Worm (Caenorhabditis elegans) whole organism, young adult: ENCODE results near the gene W05H9.4.

Source experiments
- D2030.7 ChIP-seq: fragments of 200-800 bp; sonication (Bioruptor generic); IDR thresholded peaks from 2 replicates; pipeline ENCODE4 v1.3.6; 2022; ENCODE audit warnings: missing genetic modification reagents, missing genetic modification characterization, missing compliant biosample characterization
- F22D6.2 ChIP-seq: sonication (generic microtip); optimal IDR thresholded peaks from 2 replicates; lab custom pipeline; 2016; ENCODE audit warnings: mild to moderate bottlenecking, missing genetic modification characterization, missing compliant biosample characterization
- F33H1.4 ChIP-seq: fragments of 200-800 bp; sonication (Bioruptor generic); IDR thresholded peaks from 2 replicates; pipeline ENCODE4 v1.3.6; 2022; ENCODE audit warnings: missing genetic modification reagents, missing genetic modification characterization, missing compliant biosample characterization
- F37B4.10 ChIP-seq: fragments of 200-800 bp; sonication (Bioruptor generic); IDR thresholded peaks from 2 replicates; pipeline ENCODE4 v1.3.6; 2022; ENCODE audit warnings: missing genetic modification characterization, missing compliant biosample characterization
- F49E8.2 ChIP-seq: sonication (generic microtip); optimal IDR thresholded peaks from 3 replicates; lab custom pipeline; 2017; ENCODE audit warnings: missing genetic modification characterization, mild to moderate bottlenecking, missing compliant biosample characterization, antibody characterized with exemption, moderate library complexity; ENCODE audit not compliant: insufficient read depth
- F57A8.1 ChIP-seq: fragments of 200-800 bp; sonication (Bioruptor generic); optimal IDR thresholded peaks from 2 replicates; lab custom pipeline; 2018; ENCODE audit warnings: mild to moderate bottlenecking, missing genetic modification characterization, moderate library complexity, missing compliant biosample characterization
- F57C9.4 ChIP-seq: sonication (generic microtip); optimal IDR thresholded peaks from 2 replicates; lab custom pipeline; 2017; ENCODE audit warnings: mild to moderate bottlenecking, missing genetic modification characterization, missing compliant biosample characterization
- K11D2.4 ChIP-seq: fragments of 200-800 bp; sonication (Bioruptor generic); IDR thresholded peaks from 2 replicates; pipeline ENCODE4 v1.3.6; 2022; ENCODE audit warnings: missing genetic modification reagents, missing genetic modification characterization, missing compliant biosample characterization
- K12H6.12 ChIP-seq: fragments of 200-800 bp; sonication (Bioruptor generic); optimal IDR thresholded peaks from 2 replicates; lab custom pipeline; 2018; ENCODE audit warnings: mild to moderate bottlenecking, missing genetic modification characterization, missing compliant biosample characterization
- T26A5.8 ChIP-seq: sonication (generic microtip); optimal IDR thresholded peaks from 2 replicates; lab custom pipeline; 2016; ENCODE audit warnings: missing genetic modification characterization, missing compliant biosample characterization
- Y79H2A.3 ChIP-seq: fragments of 200-800 bp; sonication (Bioruptor generic); conservative IDR thresholded peaks from 2 replicates; pipeline ENCODE4 v1.3.6; 2022; ENCODE audit warnings: missing genetic modification reagents, missing genetic modification characterization, missing compliant biosample characterization
- ama-1 ChIP-seq, 3 experiments: fragments of 150-350 bp in 1 of 3; sonication (generic microtip) in 2 of 3; optimal IDR thresholded peaks; 2 replicates each; lab custom pipeline; 2014 to 2018; ENCODE audit warnings: missing biosample characterization in 2 of 3, missing genetic modification characterization in 2 of 3, missing genetic modification reagents in 2 of 3
- aptf-3 ChIP-seq: fragments of 200-800 bp; sonication (Bioruptor generic); IDR thresholded peaks from 2 replicates; pipeline ENCODE4 v1.3.6; 2022; ENCODE audit warnings: missing genetic modification characterization, missing compliant biosample characterization
- atf-7 ChIP-seq: sonication (generic microtip); optimal IDR thresholded peaks from 2 replicates; lab custom pipeline; 2017; ENCODE audit warnings: mild to moderate bottlenecking, missing genetic modification characterization, missing compliant biosample characterization
- attf-5 ChIP-seq: fragments of 200-800 bp; sonication (Bioruptor generic); optimal IDR thresholded peaks from 2 replicates; lab custom pipeline; 2018; ENCODE audit warnings: mild to moderate bottlenecking, missing genetic modification characterization, missing compliant biosample characterization
- cebp-2 ChIP-seq: fragments of 200-800 bp; sonication (Bioruptor generic); IDR thresholded peaks from 2 replicates; pipeline ENCODE4 v1.3.6; 2022; ENCODE audit warnings: missing genetic modification characterization, missing compliant biosample characterization
- chd-7 ChIP-seq: sonication (generic microtip); optimal IDR thresholded peaks from 2 replicates; lab custom pipeline; 2016; ENCODE audit warnings: mild to moderate bottlenecking, missing genetic modification characterization, moderate library complexity, missing compliant biosample characterization
- dox-1 ChIP-seq: fragments of 200-800 bp; sonication (Bioruptor generic); IDR thresholded peaks from 2 replicates; pipeline ENCODE4 v1.3.6; 2022; ENCODE audit warnings: missing genetic modification reagents, missing genetic modification characterization, missing compliant biosample characterization
- dpl-1 ChIP-seq: fragments of 150-350 bp; optimal IDR thresholded peaks from 2 replicates; lab custom pipeline; 2014; ENCODE audit warnings: missing biosample characterization, missing genetic modification reagents, missing genetic modification characterization
- ets-4 ChIP-seq: fragments of 200-800 bp; sonication (Bioruptor generic); optimal IDR thresholded peaks from 2 replicates; lab custom pipeline; 2018; ENCODE audit warnings: mild to moderate bottlenecking, missing genetic modification characterization, missing compliant biosample characterization
- hmg-1.2 ChIP-seq: fragments of 200-800 bp; sonication (Bioruptor generic); IDR thresholded peaks from 2 replicates; pipeline ENCODE4 v1.3.6; 2022; ENCODE audit warnings: missing genetic modification reagents, missing genetic modification characterization, missing compliant biosample characterization
- lag-1 ChIP-seq: fragments of 200-800 bp; sonication (Bioruptor generic); IDR thresholded peaks from 2 replicates; pipeline ENCODE4 v1.3.6; 2022; ENCODE audit warnings: missing genetic modification reagents, missing genetic modification characterization, missing compliant biosample characterization
- let-607 ChIP-seq, 2 experiments: fragments of 200-800 bp in 1 of 2; sonication (Bioruptor generic) in 1 of 2; sonication (generic microtip) in 1 of 2; optimal IDR thresholded peaks; 2 replicates each; lab custom pipeline; 2016 to 2018; ENCODE audit warnings: mild to moderate bottlenecking in 2 of 2, missing compliant biosample characterization in 2 of 2, missing genetic modification characterization in 2 of 2, moderate library complexity in 2 of 2, missing genotype in 1 of 2
- lin-54 ChIP-seq: fragments of 200-800 bp; sonication (Bioruptor generic); optimal IDR thresholded peaks from 2 replicates; lab custom pipeline; 2018; ENCODE audit warnings: mild to moderate bottlenecking, missing genetic modification characterization, missing compliant biosample characterization
- lsy-27 ChIP-seq: sonication (generic microtip); optimal IDR thresholded peaks from 2 replicates; lab custom pipeline; 2017; ENCODE audit warnings: missing genetic modification characterization, mild to moderate bottlenecking, missing compliant biosample characterization, antibody characterized with exemption, missing genotype, borderline replicate concordance; ENCODE audit not compliant: insufficient read depth
- madf-3 ChIP-seq: fragments of 200-800 bp; sonication (Bioruptor generic); IDR thresholded peaks from 2 replicates; pipeline ENCODE4 v1.3.6; 2022; ENCODE audit warnings: missing genetic modification reagents, missing genetic modification characterization, missing compliant biosample characterization
- madf-8 ChIP-seq: fragments of 200-800 bp; sonication (Bioruptor generic); conservative IDR thresholded peaks from 2 replicates; pipeline ENCODE4 v1.3.6; 2022; ENCODE audit warnings: missing genetic modification reagents, missing genetic modification characterization, missing compliant biosample characterization
- nfya-2 ChIP-seq: fragments of 200-800 bp; sonication (Bioruptor generic); IDR thresholded peaks from 2 replicates; pipeline ENCODE4 v1.3.6; 2022; ENCODE audit warnings: missing genetic modification reagents, missing genetic modification characterization, missing compliant biosample characterization
- nhr-27 ChIP-seq: fragments of 200-800 bp; sonication (Bioruptor generic); optimal IDR thresholded peaks from 2 replicates; lab custom pipeline; 2018; ENCODE audit warnings: mild to moderate bottlenecking, missing genetic modification characterization, moderate library complexity, missing compliant biosample characterization
- nhr-90 ChIP-seq: sonication (generic microtip); optimal IDR thresholded peaks from 2 replicates; lab custom pipeline; 2016; ENCODE audit warnings: missing genotype, mild to moderate bottlenecking, missing genetic modification characterization, missing compliant biosample characterization
- pbrm-1 ChIP-seq: fragments of 200-800 bp; sonication (Bioruptor generic); IDR thresholded peaks from 2 replicates; pipeline ENCODE4 v1.3.6; 2022; ENCODE audit warnings: missing genetic modification reagents, missing genetic modification characterization, missing compliant biosample characterization
- rec-8 ChIP-seq, 2 experiments: sonication (generic microtip); optimal IDR thresholded peaks; 2 replicates each; lab custom pipeline; 2016; ENCODE audit warnings: mild to moderate bottlenecking in 2 of 2, missing genetic modification characterization in 2 of 2, missing genetic modification reagents in 2 of 2, missing genotype in 2 of 2, missing biosample characterization in 1 of 2, missing compliant biosample characterization in 1 of 2, moderate library complexity in 1 of 2
- sea-2 ChIP-seq: fragments of 200-800 bp; sonication (Bioruptor generic); IDR thresholded peaks from 2 replicates; pipeline ENCODE4 v1.3.6; 2022; ENCODE audit warnings: missing genetic modification characterization, missing compliant biosample characterization
- sptf-2 ChIP-seq: fragments of 200-800 bp; sonication (Bioruptor generic); optimal IDR thresholded peaks from 2 replicates; lab custom pipeline; 2018; ENCODE audit warnings: mild to moderate bottlenecking, missing genetic modification characterization, missing compliant biosample characterization
- tbp1 ChIP-seq: fragments of 200-800 bp; sonication (Bioruptor generic); optimal IDR thresholded peaks from 2 replicates; lab custom pipeline; 2018; ENCODE audit warnings: mild to moderate bottlenecking, missing genetic modification characterization, missing compliant biosample characterization
- tlf-1 ChIP-seq: fragments of 200-800 bp; sonication (Bioruptor generic); optimal IDR thresholded peaks from 2 replicates; lab custom pipeline; 2018; ENCODE audit warnings: mild to moderate bottlenecking, missing genetic modification characterization, missing compliant biosample characterization
- ztf-18 ChIP-seq: sonication (generic microtip); optimal IDR thresholded peaks from 2 replicates; lab custom pipeline; 2016; ENCODE audit warnings: missing genotype, mild to moderate bottlenecking, missing genetic modification characterization, missing compliant biosample characterization
- ztf-26 ChIP-seq: sonication (generic microtip); optimal IDR thresholded peaks from 2 replicates; lab custom pipeline; 2017; ENCODE audit warnings: missing genetic modification characterization, missing compliant biosample characterization
- ztf-28 ChIP-seq: fragments of 200-800 bp; sonication (Bioruptor generic); IDR thresholded peaks from 2 replicates; pipeline ENCODE4 v1.3.6; 2022; ENCODE audit warnings: missing genetic modification reagents, missing genetic modification characterization, missing compliant biosample characterization
- ztf-3 ChIP-seq: fragments of 200-800 bp; sonication (Bioruptor generic); optimal IDR thresholded peaks from 2 replicates; lab custom pipeline; 2018; ENCODE audit warnings: mild to moderate bottlenecking, missing genetic modification characterization, missing compliant biosample characterization

The W05H9.4 gene

DNA sequence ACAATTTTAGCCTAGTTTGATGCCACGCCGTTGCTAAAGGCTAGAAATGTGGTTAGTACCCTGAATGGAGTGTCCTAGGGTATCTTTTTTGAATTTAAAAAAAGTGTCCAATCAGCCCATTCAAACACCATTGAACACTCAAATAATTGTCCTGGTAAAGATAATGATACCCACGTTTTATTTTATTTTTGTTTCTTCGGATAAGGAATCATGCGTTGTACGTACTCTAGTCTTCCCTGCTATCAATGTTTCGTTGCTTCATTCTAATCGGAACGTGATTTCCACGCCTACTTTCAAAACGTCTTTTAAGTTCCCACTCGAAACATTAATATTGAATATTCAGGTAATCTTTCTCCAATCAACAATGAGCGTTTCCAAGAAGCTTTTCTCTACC is 22.8 kb upstream of the W05H9.4 start, which contains the start of gene got-2.2:
got-2.2 (plus strand) TSS at position 344 of the 394 bp plus-strand sequence.
- TF ChIP-seq attf-5 (GFP tag; lab: Kevin White, UChicago) (no peak), lin-54 (GFP tag; lab: Kevin White, UChicago) (no peak), F57C9.4 (tag; lab: Kevin White, UChicago) (no peak), nfya-2 (no peak), K12H6.12 (tag; lab: Kevin White, UChicago) (no peak), hmg-1.2 (GFP tag; lab: Robert Waterston, UW) (no peak), let-607 (tag; optimal IDR thresholded peaks at IDR 0.05; lab: Kevin White, UChicago) (no peak), nhr-90 (no peak), ets-4 (no peak), D2030.7 (GFP tag; lab: Robert Waterston, UW) (no peak)

DNA sequence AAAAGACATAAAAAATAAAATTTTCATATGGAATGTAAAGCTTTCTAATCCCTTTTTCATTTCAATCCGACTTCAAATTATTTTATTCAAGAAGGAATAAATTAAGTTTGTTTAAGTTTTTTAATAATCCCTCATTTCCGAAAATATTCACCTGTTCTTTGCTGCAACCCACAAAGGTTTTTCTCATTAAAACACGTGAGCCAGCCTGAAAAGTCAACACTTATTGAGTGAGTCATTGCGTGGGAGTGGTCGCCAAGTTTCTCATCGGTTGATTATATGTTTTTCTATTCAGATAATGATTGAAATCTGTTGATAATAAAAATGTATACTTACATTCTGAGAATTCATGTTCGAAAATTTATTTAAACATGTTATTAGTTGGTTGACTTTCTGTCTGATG is 17.9 kb upstream of the W05H9.4 start:
- TF ChIP-seq attf-5 (GFP tag; lab: Kevin White, UChicago) (no peak), nhr-90 (no peak), chd-7 (tag; lab: Kevin White, UChicago) (no peak), lag-1 (GFP tag; lab: Robert Waterston, UW) (no peak), F57A8.1 (GFP tag; lab: Kevin White, UChicago) (no peak), F49E8.2 (no peak), dox-1 (no peak), F33H1.4 (no peak), F37B4.10 (GFP tag; lab: Robert Waterston, UW) (no peak), rec-8 (tag; optimal IDR thresholded peaks at IDR 0.05; lab: Kevin White, UChicago) (no peak), atf-7 (no peak), K12H6.12 (tag; lab: Kevin White, UChicago) (no peak), sea-2 (GFP tag; lab: Robert Waterston, UW) (no peak), Y79H2A.3 (GFP tag; lab: Robert Waterston, UW) (no peak), dpl-1 (GFP tag; lab: Kevin White, UChicago) (no peak), pbrm-1 (GFP tag; lab: Robert Waterston, UW) (no peak), madf-8 (GFP tag; lab: Robert Waterston, UW) (no peak)

DNA sequence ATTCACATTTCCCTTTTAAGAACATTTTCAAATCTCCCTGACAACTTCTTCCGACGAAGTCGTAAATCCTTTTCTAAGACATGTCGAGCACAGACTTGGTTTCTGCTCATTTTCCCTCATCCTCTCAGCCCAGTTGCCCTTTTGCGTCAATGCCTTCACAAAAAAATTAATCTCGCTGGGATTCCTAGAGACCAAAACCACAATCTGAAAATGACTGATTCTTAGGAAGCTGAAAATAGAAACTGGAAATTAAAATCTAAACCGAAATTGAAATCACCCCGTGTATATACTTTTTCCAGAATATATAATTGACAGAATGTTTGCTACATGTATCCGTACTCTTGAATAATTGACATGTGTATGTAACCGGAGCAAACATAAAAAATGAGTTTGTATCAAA is 16.4 kb upstream of the W05H9.4 start:
- no peak for TF ChIP-seq K11D2.4 (GFP tag; lab: Robert Waterston, UW)
- no peak for TF ChIP-seq D2030.7 (GFP tag; lab: Robert Waterston, UW)
- no peak for TF ChIP-seq aptf-3 (GFP tag; lab: Robert Waterston, UW)
- TF ChIP-seq tbp1 (GFP tag; lab: Kevin White, UChicago), result no peak

DNA sequence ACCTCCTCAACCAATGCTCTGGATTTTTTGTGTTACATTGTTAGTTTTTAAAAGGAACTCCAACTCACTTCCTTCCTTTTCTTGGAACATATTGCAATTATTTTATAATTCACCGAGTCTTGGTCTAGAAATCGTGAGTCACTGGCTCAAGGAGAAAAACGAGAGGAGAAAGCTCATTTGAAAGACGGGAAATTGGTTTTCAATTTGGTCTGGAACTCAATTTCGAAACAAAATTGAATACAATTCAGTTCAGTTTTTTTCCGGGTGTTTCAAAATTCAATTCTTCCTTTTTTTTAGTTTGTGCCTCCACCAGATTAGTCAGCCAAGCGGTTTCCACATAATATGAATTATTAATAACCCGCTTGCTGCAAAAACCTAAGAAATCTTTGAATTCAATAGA is 15.6 kb upstream of the W05H9.4 start:
- TF ChIP-seq ztf-18 (no peak), tlf-1 (no peak), attf-5 (GFP tag; lab: Kevin White, UChicago) (no peak), ztf-26 (tag; lab: Kevin White, UChicago) (no peak), F22D6.2 (tag; lab: Kevin White, UChicago) (no peak), ztf-3 (GFP tag; lab: Kevin White, UChicago) (no peak), madf-3 (no peak), nhr-27 (tag; lab: Kevin White, UChicago) (no peak), rec-8 (tag; optimal IDR thresholded peaks at IDR 0.05; lab: Kevin White, UChicago) (no peak), sptf-2 (no peak), ztf-28 (GFP tag; lab: Robert Waterston, UW) (no peak), ama-1 (optimal IDR thresholded peaks at IDR 0.05; lab: Kevin White, UChicago) (no peak), ama-1 (GFP tag; optimal IDR thresholded peaks at IDR 0.05; lab: Kevin White, UChicago) (no peak), T26A5.8 (tag; lab: Kevin White, UChicago) (no peak), chd-7 (tag; lab: Kevin White, UChicago) (no peak), atf-7 (no peak), lsy-27 (tag; lab: Kevin White, UChicago) (no peak), dpl-1 (GFP tag; lab: Kevin White, UChicago) (no peak), cebp-2 (GFP tag; lab: Robert Waterston, UW) (no peak)
